Fruit fly (Drosophila melanogaster): ENCODE measurements around the gene CG13784.
A peak's percentile ranks its signal among the peaks of the same experiment; 100 is the strongest.

Gene CG13784

DNA sequence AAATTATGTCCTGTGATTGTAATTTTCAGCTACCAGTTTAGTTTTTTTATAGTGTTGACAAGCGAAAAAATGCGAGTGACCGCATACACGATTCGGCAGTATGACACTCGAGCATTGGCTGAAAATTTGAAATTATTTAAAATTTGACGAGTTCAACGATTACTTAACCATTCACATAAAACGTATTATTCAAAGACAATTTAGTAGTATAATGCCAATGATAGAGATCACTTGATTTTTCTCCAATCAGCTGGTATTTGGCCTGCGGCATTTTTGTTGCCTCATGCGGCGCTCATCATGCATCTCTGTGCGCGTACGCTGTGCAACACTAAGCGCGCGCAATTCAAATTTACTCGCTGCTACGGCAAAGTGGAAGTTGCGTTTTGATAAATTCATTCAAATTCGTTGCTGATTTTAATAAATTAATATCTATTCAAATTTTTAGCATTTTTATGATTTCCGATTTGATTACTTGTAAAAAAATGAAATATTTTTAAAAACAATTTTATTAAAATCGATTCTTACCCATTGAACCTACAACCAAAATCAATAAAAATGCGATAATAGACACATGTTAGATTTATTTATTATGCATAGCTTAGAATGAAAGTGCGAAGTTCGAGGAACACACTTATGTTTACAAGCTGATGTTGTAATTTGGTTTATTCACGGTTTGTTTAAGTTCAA is 25.3 kb downstream of the CG13784 start, which contains the start of gene CG4497:
CG4497 (minus strand) TSS at position 238 of the 687 bp plus-strand sequence.
- TF ChIP-seq danr (GFP tag; IDR thresholded peaks at IDR 0.05) (peak; percentile 87), sim (GFP tag; IDR thresholded peaks at IDR 0.05) (no peak; the same call in 1 of the 2 replicates), br (optimal IDR thresholded peaks at IDR 0.05) (no peak), kni (GFP tag; optimal IDR thresholded peaks at IDR 0.05) (peak; percentile 69), crp (GFP tag; optimal IDR thresholded peaks at IDR 0.05) (peak; percentile 7 to 83), zen2 (GFP tag; IDR thresholded peaks at IDR 0.05; ENCODE audit: partially characterized antibody) (no peak), Hmr (GFP tag; optimal IDR thresholded peaks at IDR 0.05) (peak; percentile 89), H15 (GFP tag; IDR thresholded peaks at IDR 0.05) (peak; percentile 94), phol (tag; optimal IDR thresholded peaks at IDR 0.05) (peak; percentile 98), Awh (GFP tag; IDR thresholded peaks at IDR 0.05) (peak; percentile 78; the same call in 1 of the 2 replicates), zen (tag; optimal IDR thresholded peaks at IDR 0.05) (peak; percentile 91), twi (tag; optimal IDR thresholded peaks at IDR 0.05) (peak; percentile 83), nom (GFP tag; optimal IDR thresholded peaks at IDR 0.05) (peak; percentile 47), pnt (GFP tag; optimal IDR thresholded peaks at IDR 0.05) (peak; percentile 96), fd96Cb (tag; optimal IDR thresholded peaks at IDR 0.05) (peak; percentile 85), hbn (GFP tag; IDR thresholded peaks at IDR 0.05; ENCODE audit: partially characterized antibody) (peak; percentile 50), Ets97D (GFP tag; optimal IDR thresholded peaks at IDR 0.05) (peak; percentile 93), CG7745 (tag; optimal IDR thresholded peaks at IDR 0.05) (no peak), Atf-2 (GFP tag; optimal IDR thresholded peaks at IDR 0.05) (peak; percentile 94), CG16863 (GFP tag; optimal IDR thresholded peaks at IDR 0.05) (peak; percentile 93), scrt (GFP tag; optimal IDR thresholded peaks at IDR 0.05) (peak; percentile 54), Dp (GFP tag; optimal IDR thresholded peaks at IDR 0.05) (peak; percentile 90), CG30020 (tag; optimal IDR thresholded peaks at IDR 0.05) (peak; percentile 68), dati (GFP tag; IDR thresholded peaks at IDR 0.05) (peak; percentile 55; the same call in 1 of the 2 replicates), CG2199 (GFP tag; IDR thresholded peaks at IDR 0.05) (peak; percentile 66; the same call in 2 of the 3 replicates), CG10565 (GFP tag; optimal IDR thresholded peaks at IDR 0.05) (peak; percentile 48), vfl (GFP tag; optimal IDR thresholded peaks at IDR 0.05) (peak; percentile 94), CG10321 (GFP tag; IDR thresholded peaks at IDR 0.05) (peak; percentile 57; the same call in 1 of the 2 replicates), tin (GFP tag; optimal IDR thresholded peaks at IDR 0.05) (peak; percentile 96), chinmo (GFP tag; IDR thresholded peaks at IDR 0.05; ENCODE audit: partially characterized antibody) (no peak), CG7372 (GFP tag; IDR thresholded peaks at IDR 0.05) (peak; percentile 96), lilli (GFP tag; optimal IDR thresholded peaks at IDR 0.05) (peak; percentile 95), ATbp (GFP tag; optimal IDR thresholded peaks at IDR 0.05) (peak; percentile 50), grn (GFP tag; optimal IDR thresholded peaks at IDR 0.05) (peak; percentile 44), ro (GFP tag; IDR thresholded peaks at IDR 0.05) (peak; percentile 73), Six4 (GFP tag; optimal IDR thresholded peaks at IDR 0.05) (peak; percentile 86), CG1832 (GFP tag; optimal IDR thresholded peaks at IDR 0.05) (no peak), CG14050 (GFP tag; IDR thresholded peaks at IDR 0.05) (peak; percentile 90), CG10959 (GFP tag; IDR thresholded peaks at IDR 0.05) (peak; percentile 90), trh (GFP tag; optimal IDR thresholded peaks at IDR 0.05) (peak; percentile 75), Rx (GFP tag; IDR thresholded peaks at IDR 0.05) (peak; percentile 89), insv (GFP tag; optimal IDR thresholded peaks at IDR 0.05) (peak in 1 of 2 experiments; percentile 52), bigmax (GFP tag; optimal IDR thresholded peaks at IDR 0.05) (no peak), Blimp-1 (GFP tag; optimal IDR thresholded peaks at IDR 0.05) (peak; percentile 87), stc (GFP tag; IDR thresholded peaks at IDR 0.05) (peak; percentile 80), CG13287 (GFP tag; IDR thresholded peaks at IDR 0.05; ENCODE audit: partially characterized antibody) (peak; percentile 82), unpg (GFP tag; optimal IDR thresholded peaks at IDR 0.05) (peak; percentile 88), Dad (GFP tag; optimal IDR thresholded peaks at IDR 0.05) (peak; percentile 95), ase (GFP tag; IDR thresholded peaks at IDR 0.05) (peak; percentile 91)

All from whole organism, embryonic.